Worm (Caenorhabditis elegans) whole organism, young adult: Measurements from ENCODE around the gene Y70C5A.3.

Source experiments
- B0261.1 ChIP-seq: sonication (generic microtip); optimal IDR thresholded peaks from 2 replicates; lab custom pipeline; 2016; ENCODE audit warnings: mild to moderate bottlenecking, missing genetic modification characterization, moderate library complexity, missing compliant biosample characterization
- D2030.7 ChIP-seq: fragments of 200-800 bp; sonication (Bioruptor generic); IDR thresholded peaks from 2 replicates; pipeline ENCODE4 v1.3.6; 2022; ENCODE audit warnings: missing genetic modification reagents, missing genetic modification characterization, missing compliant biosample characterization
- K11D2.4 ChIP-seq: fragments of 200-800 bp; sonication (Bioruptor generic); IDR thresholded peaks from 2 replicates; pipeline ENCODE4 v1.3.6; 2022; ENCODE audit warnings: missing genetic modification reagents, missing genetic modification characterization, missing compliant biosample characterization
- Y67H2A.10 ChIP-seq: fragments of 200-800 bp; sonication (Bioruptor generic); conservative IDR thresholded peaks from 2 replicates; pipeline ENCODE4 v1.3.6; 2022; ENCODE audit warnings: missing genetic modification reagents, missing genetic modification characterization, missing compliant biosample characterization
- Y79H2A.3 ChIP-seq: fragments of 200-800 bp; sonication (Bioruptor generic); conservative IDR thresholded peaks from 2 replicates; pipeline ENCODE4 v1.3.6; 2022; ENCODE audit warnings: missing genetic modification reagents, missing genetic modification characterization, missing compliant biosample characterization
- akir-1 ChIP-seq: fragments of 200-800 bp; sonication (Bioruptor generic); optimal IDR thresholded peaks from 2 replicates; lab custom pipeline; 2018; ENCODE audit warnings: mild to moderate bottlenecking, missing genetic modification characterization, moderate library complexity, missing compliant biosample characterization
- attf-3 ChIP-seq: fragments of 200-800 bp; sonication (Bioruptor generic); conservative IDR thresholded peaks from 2 replicates; pipeline ENCODE4 v1.3.6; 2022; ENCODE audit warnings: missing genetic modification reagents, missing genetic modification characterization, missing compliant biosample characterization
- attf-5 ChIP-seq: fragments of 200-800 bp; sonication (Bioruptor generic); optimal IDR thresholded peaks from 2 replicates; lab custom pipeline; 2018; ENCODE audit warnings: mild to moderate bottlenecking, missing genetic modification characterization, missing compliant biosample characterization
- attf-6 ChIP-seq: fragments of 200-800 bp; sonication (Bioruptor generic); IDR thresholded peaks from 2 replicates; pipeline ENCODE4 v1.3.6; 2022; ENCODE audit warnings: missing genetic modification reagents, missing genetic modification characterization, missing compliant biosample characterization
- cebp-2 ChIP-seq: fragments of 200-800 bp; sonication (Bioruptor generic); IDR thresholded peaks from 2 replicates; pipeline ENCODE4 v1.3.6; 2022; ENCODE audit warnings: missing genetic modification characterization, missing compliant biosample characterization
- ceh-100 ChIP-seq: fragments of 200-800 bp; sonication (Bioruptor generic); IDR thresholded peaks from 2 replicates; pipeline ENCODE4 v1.3.6; 2022; ENCODE audit warnings: missing genetic modification reagents, missing genetic modification characterization, missing compliant biosample characterization
- die-1 ChIP-seq: sonication (generic microtip); optimal IDR thresholded peaks from 2 replicates; lab custom pipeline; 2016; ENCODE audit warnings: missing genotype, mild to moderate bottlenecking, missing genetic modification characterization, missing compliant biosample characterization
- dox-1 ChIP-seq: fragments of 200-800 bp; sonication (Bioruptor generic); IDR thresholded peaks from 2 replicates; pipeline ENCODE4 v1.3.6; 2022; ENCODE audit warnings: missing genetic modification reagents, missing genetic modification characterization, missing compliant biosample characterization
- dpff-1 ChIP-seq: sonication (generic microtip); optimal IDR thresholded peaks from 2 replicates; lab custom pipeline; 2017; ENCODE audit warnings: mild to moderate bottlenecking, missing genetic modification characterization, missing compliant biosample characterization
- dpl-1 ChIP-seq: fragments of 150-350 bp; optimal IDR thresholded peaks from 2 replicates; lab custom pipeline; 2014; ENCODE audit warnings: missing biosample characterization, missing genetic modification reagents, missing genetic modification characterization
- efl-1 ChIP-seq: fragments of 150-350 bp; optimal IDR thresholded peaks from 2 replicates; lab custom pipeline; 2014; ENCODE audit warnings: missing biosample characterization, missing genetic modification reagents, missing genetic modification characterization
- egrh-3 ChIP-seq: fragments of 200-800 bp; sonication (Bioruptor generic); IDR thresholded peaks from 2 replicates; pipeline ENCODE4 v1.3.6; 2022; ENCODE audit warnings: missing genetic modification reagents, missing genetic modification characterization, missing compliant biosample characterization
- him-1 ChIP-seq: sonication (generic microtip); optimal IDR thresholded peaks from 2 replicates; lab custom pipeline; 2016; ENCODE audit warnings: missing genotype, missing genetic modification reagents, missing genetic modification characterization, missing compliant biosample characterization
- hlh-12 ChIP-seq: sonication (generic microtip); optimal IDR thresholded peaks from 2 replicates; lab custom pipeline; 2016; ENCODE audit warnings: missing genetic modification characterization, missing compliant biosample characterization
- hlh-26 ChIP-seq: fragments of 200-800 bp; sonication (Bioruptor generic); conservative IDR thresholded peaks from 2 replicates; pipeline ENCODE4 v1.3.6; 2022; ENCODE audit warnings: missing genetic modification reagents, missing genetic modification characterization, missing compliant biosample characterization
- hmg-1.2 ChIP-seq: fragments of 200-800 bp; sonication (Bioruptor generic); IDR thresholded peaks from 2 replicates; pipeline ENCODE4 v1.3.6; 2022; ENCODE audit warnings: missing genetic modification reagents, missing genetic modification characterization, missing compliant biosample characterization
- hsf-1 ChIP-seq: fragments of 200-800 bp; sonication (Bioruptor generic); IDR thresholded peaks from 2 replicates; pipeline ENCODE4 v1.3.6; 2022; ENCODE audit warnings: missing genetic modification reagents, missing genetic modification characterization, missing compliant biosample characterization
- lag-1 ChIP-seq: fragments of 200-800 bp; sonication (Bioruptor generic); IDR thresholded peaks from 2 replicates; pipeline ENCODE4 v1.3.6; 2022; ENCODE audit warnings: missing genetic modification reagents, missing genetic modification characterization, missing compliant biosample characterization
- let-526 ChIP-seq: fragments of 200-800 bp; sonication (Bioruptor generic); IDR thresholded peaks from 2 replicates; pipeline ENCODE4 v1.3.6; 2022; ENCODE audit warnings: missing genetic modification reagents, missing genetic modification characterization, missing compliant biosample characterization
- lin-26 ChIP-seq: fragments of 200-800 bp; sonication (Bioruptor generic); IDR thresholded peaks from 2 replicates; pipeline ENCODE4 v1.3.6; 2022; ENCODE audit warnings: missing genetic modification reagents, missing genetic modification characterization, missing compliant biosample characterization
- lir-1 ChIP-seq: fragments of 200-800 bp; sonication (Bioruptor generic); conservative IDR thresholded peaks from 2 replicates; pipeline ENCODE4 v1.3.6; 2022; ENCODE audit warnings: missing genetic modification reagents, missing genetic modification characterization, missing compliant biosample characterization
- madf-8 ChIP-seq: fragments of 200-800 bp; sonication (Bioruptor generic); conservative IDR thresholded peaks from 2 replicates; pipeline ENCODE4 v1.3.6; 2022; ENCODE audit warnings: missing genetic modification reagents, missing genetic modification characterization, missing compliant biosample characterization
- mes-4 ChIP-seq: sonication (generic microtip); optimal IDR thresholded peaks from 2 replicates; lab custom pipeline; 2016; ENCODE audit warnings: missing genotype, missing genetic modification characterization, missing compliant biosample characterization
- nfya-2 ChIP-seq: fragments of 200-800 bp; sonication (Bioruptor generic); IDR thresholded peaks from 2 replicates; pipeline ENCODE4 v1.3.6; 2022; ENCODE audit warnings: missing genetic modification reagents, missing genetic modification characterization, missing compliant biosample characterization
- nhr-120 ChIP-seq: fragments of 200-800 bp; sonication (Bioruptor generic); IDR thresholded peaks from 2 replicates; pipeline ENCODE4 v1.3.6; 2022; ENCODE audit warnings: missing genetic modification characterization, missing compliant biosample characterization
- nhr-80 ChIP-seq: sonication (generic microtip); optimal IDR thresholded peaks from 2 replicates; lab custom pipeline; 2016; ENCODE audit warnings: missing genetic modification characterization, missing compliant biosample characterization
- pbrm-1 ChIP-seq: fragments of 200-800 bp; sonication (Bioruptor generic); IDR thresholded peaks from 2 replicates; pipeline ENCODE4 v1.3.6; 2022; ENCODE audit warnings: missing genetic modification reagents, missing genetic modification characterization, missing compliant biosample characterization
- rpc-1 ChIP-seq, 2 experiments: fragments of 150-350 bp in 1 of 2; sonication (generic microtip) in 1 of 2; optimal IDR thresholded peaks; 2 replicates each; lab custom pipeline; 2014 to 2018; ENCODE audit warnings: missing biosample characterization in 1 of 2, missing genetic modification characterization in 1 of 2, missing genetic modification reagents in 1 of 2, missing genotype in 1 of 2
- sea-2 ChIP-seq: fragments of 200-800 bp; sonication (Bioruptor generic); IDR thresholded peaks from 2 replicates; pipeline ENCODE4 v1.3.6; 2022; ENCODE audit warnings: missing genetic modification characterization, missing compliant biosample characterization
- snpc-1.3 ChIP-seq: sonication (generic microtip); optimal IDR thresholded peaks from 2 replicates; lab custom pipeline; 2017; ENCODE audit warnings: missing genetic modification characterization, mild to moderate bottlenecking, missing compliant biosample characterization, antibody characterized with exemption, moderate library complexity, missing genotype, missing genetic modification reagents; ENCODE audit not compliant: insufficient read depth
- snpc-4 ChIP-seq, 5 experiments: fragments of 150-350 bp in 1 of 5; sonication (generic microtip) in 4 of 5; optimal IDR thresholded peaks; 2 replicates each; lab custom pipeline; 2014 to 2018; ENCODE audit warnings: missing genetic modification characterization in 5 of 5, missing biosample characterization in 3 of 5, antibody characterized with exemption in 2 of 5, mild to moderate bottlenecking in 2 of 5, missing compliant biosample characterization in 2 of 5, missing genotype in 2 of 5, moderate library complexity in 2 of 5, missing genetic modification reagents in 1 of 5
- sptf-2 ChIP-seq: fragments of 200-800 bp; sonication (Bioruptor generic); optimal IDR thresholded peaks from 2 replicates; lab custom pipeline; 2018; ENCODE audit warnings: mild to moderate bottlenecking, missing genetic modification characterization, missing compliant biosample characterization
- tlf-1 ChIP-seq: fragments of 200-800 bp; sonication (Bioruptor generic); optimal IDR thresholded peaks from 2 replicates; lab custom pipeline; 2018; ENCODE audit warnings: mild to moderate bottlenecking, missing genetic modification characterization, missing compliant biosample characterization
- zfh-2 ChIP-seq: fragments of 200-800 bp; sonication (Bioruptor generic); conservative IDR thresholded peaks from 2 replicates; pipeline ENCODE4 v1.3.6; 2022; ENCODE audit warnings: missing genetic modification reagents, missing genetic modification characterization, missing compliant biosample characterization
- zim-3 ChIP-seq: sonication (generic microtip); optimal IDR thresholded peaks from 2 replicates; lab custom pipeline; 2017; ENCODE audit warnings: mild to moderate bottlenecking, missing genetic modification characterization, moderate library complexity, missing compliant biosample characterization
- ztf-22 ChIP-seq: fragments of 200-800 bp; sonication (Bioruptor generic); optimal IDR thresholded peaks from 2 replicates; lab custom pipeline; 2018; ENCODE audit warnings: mild to moderate bottlenecking, missing genetic modification characterization, moderate library complexity, missing compliant biosample characterization
- ztf-26 ChIP-seq: sonication (generic microtip); optimal IDR thresholded peaks from 2 replicates; lab custom pipeline; 2017; ENCODE audit warnings: missing genetic modification characterization, missing compliant biosample characterization
- ztf-28 ChIP-seq: fragments of 200-800 bp; sonication (Bioruptor generic); IDR thresholded peaks from 2 replicates; pipeline ENCODE4 v1.3.6; 2022; ENCODE audit warnings: missing genetic modification reagents, missing genetic modification characterization, missing compliant biosample characterization

Gene Y70C5A.3

DNA sequence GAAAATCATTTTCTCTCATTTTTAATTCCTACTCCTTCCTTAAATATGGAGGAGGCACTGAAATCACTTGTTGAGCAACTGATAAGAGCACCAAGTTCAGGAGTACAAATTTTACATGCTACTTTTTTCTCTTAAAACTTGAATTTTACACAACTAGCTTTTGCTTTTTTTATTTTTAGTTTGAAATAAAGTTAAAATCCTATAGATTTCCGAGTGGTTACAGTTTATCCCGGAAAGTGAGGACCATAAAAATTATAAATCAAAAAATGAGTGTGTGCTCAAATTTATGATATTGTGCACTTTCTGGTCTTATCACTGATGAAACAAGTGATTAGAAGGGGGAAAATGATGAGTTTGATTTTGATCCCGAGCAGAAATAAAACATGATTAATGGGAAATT is 7.2 kb upstream of the Y70C5A.3 start, which contains the start of gene oac-53:
Gene oac-53, minus strand, starts transcription at position 9 of the 400 bp plus-strand sequence.
- TF ChIP-seq ztf-22 (GFP tag; lab: Kevin White, UChicago), result no peak
- TF ChIP-seq K11D2.4 (GFP tag; lab: Robert Waterston, UW), result no peak
- peak; percentile 59 for TF ChIP-seq nhr-80

DNA sequence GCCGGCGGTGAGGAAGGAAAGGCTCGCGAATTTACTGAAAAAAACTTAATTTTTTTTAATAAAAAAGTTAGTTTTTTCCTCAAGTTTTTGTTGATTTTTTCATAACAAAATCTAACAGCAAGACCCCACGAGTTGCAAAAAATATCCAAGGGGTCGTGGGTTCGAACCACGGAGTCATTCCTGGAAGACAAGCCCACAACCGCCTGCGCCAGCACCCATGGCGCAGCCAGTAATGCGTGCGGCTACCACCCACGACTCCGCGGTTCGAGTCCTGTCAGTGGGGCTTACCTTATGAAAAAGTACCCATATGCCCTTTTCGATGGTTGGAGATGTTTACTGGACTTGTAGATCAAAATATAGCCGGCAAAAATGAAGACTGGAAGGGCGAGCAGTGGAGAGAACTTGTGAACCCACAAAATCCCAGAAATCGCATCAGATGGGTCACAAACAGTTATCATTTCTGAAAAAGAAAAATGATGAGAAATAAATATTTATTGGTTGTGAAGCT is 2.1 kb upstream of the Y70C5A.3 start, which contains the start of gene Y70C5A.2:
Gene Y70C5A.2, minus strand, starts transcription at position 458 of the 508 bp plus-strand sequence.
- TF ChIP-seq nhr-120 (GFP tag; lab: Robert Waterston, UW) (no peak), hlh-26 (GFP tag; lab: Robert Waterston, UW) (no peak), tlf-1 (GFP tag; lab: Kevin White, UChicago) (no peak), attf-5 (no peak), hsf-1 (GFP tag; lab: Robert Waterston, UW) (no peak), rpc-1 (optimal IDR thresholded peaks at IDR 0.05; lab: Kevin White, UChicago) (no peak), rpc-1 (tag; optimal IDR thresholded peaks at IDR 0.05; lab: Kevin White, UChicago) (peak; percentile 21), dox-1 (GFP tag; lab: Robert Waterston, UW) (peak; percentile 10; the same call in 1 of the 2 replicates), madf-8 (GFP tag; lab: Robert Waterston, UW) (no peak), him-1 (no peak), nfya-2 (GFP tag; lab: Robert Waterston, UW) (no peak), pbrm-1 (peak; percentile 80), D2030.7 (GFP tag; lab: Robert Waterston, UW) (peak; percentile 35; the same call in 1 of the 2 replicates), dpff-1 (no peak), egrh-3 (GFP tag; lab: Robert Waterston, UW) (no peak), Y67H2A.10 (GFP tag; lab: Robert Waterston, UW) (no peak), Y79H2A.3 (no peak), ztf-26 (tag; lab: Kevin White, UChicago) (no peak), attf-6 (0 out of 2 replicates have a peak, but pooled peaks have one; percentile 51), let-526 (no peak), sptf-2 (GFP tag; lab: Kevin White, UChicago) (no peak), zfh-2 (GFP tag; lab: Robert Waterston, UW) (peak; percentile 52), snpc-1.3 (tag; lab: Kevin White, UChicago) (no peak), ztf-28 (GFP tag; lab: Robert Waterston, UW) (no peak)

DNA sequence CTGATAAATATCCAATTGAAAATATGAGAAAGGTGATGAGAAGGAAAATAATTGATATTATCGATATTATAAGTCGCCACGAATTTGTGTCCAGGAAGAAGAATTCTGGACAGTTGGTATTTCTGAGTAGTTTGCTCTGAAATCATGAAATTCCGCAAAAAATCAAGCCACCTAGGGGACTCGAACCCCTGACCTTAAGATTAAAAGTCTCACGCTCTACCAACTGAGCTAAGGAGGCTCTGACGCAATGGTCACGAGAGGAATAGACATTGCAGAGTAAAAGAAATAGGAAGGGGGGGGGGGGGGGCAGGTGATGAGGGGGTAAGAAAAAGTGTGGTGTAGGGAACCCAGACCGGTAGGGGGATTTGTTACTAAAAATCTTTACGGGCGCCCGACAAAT is 1.2 kb upstream of the Y70C5A.3 start:
- TF ChIP-seq nfya-2 (GFP tag; lab: Robert Waterston, UW), result no peak
- TF ChIP-seq dox-1 (GFP tag; lab: Robert Waterston, UW), result peak; percentile 60; the same call in 1 of the 2 replicates
- no peak for TF ChIP-seq lir-1
- 0 out of 2 replicates have a peak, but pooled peaks have one; percentile 43 for TF ChIP-seq lag-1 (GFP tag; lab: Robert Waterston, UW)
- TF ChIP-seq die-1 (tag; lab: Kevin White, UChicago), result peak; percentile 33
- TF ChIP-seq zim-3 (tag; lab: Kevin White, UChicago), result no peak
- 0 out of 2 replicates have a peak, but pooled peaks have one; percentile 30 for TF ChIP-seq D2030.7 (GFP tag; lab: Robert Waterston, UW)
- peak; percentile 82 for TF ChIP-seq B0261.1 (tag; lab: Kevin White, UChicago)
- TF ChIP-seq hmg-1.2 (GFP tag; lab: Robert Waterston, UW), result peak; percentile 28; the same call in 1 of the 2 replicates
- peak; percentile 29 for TF ChIP-seq attf-5
- no peak for TF ChIP-seq ceh-100 (GFP tag; lab: Robert Waterston, UW)
- peak; percentile 83 for TF ChIP-seq him-1
- TF ChIP-seq sea-2 (GFP tag; lab: Robert Waterston, UW), result no peak
- TF ChIP-seq Y79H2A.3, result no peak
- peak; percentile 69; the same call in 1 of the 2 replicates for TF ChIP-seq lin-26 (GFP tag; lab: Robert Waterston, UW)
- TF ChIP-seq akir-1 (GFP tag; lab: Kevin White, UChicago), result no peak
- peak; percentile 79 for TF ChIP-seq attf-6
- 0 out of 2 replicates have a peak, but pooled peaks have one; percentile 28 for TF ChIP-seq cebp-2 (GFP tag; lab: Robert Waterston, UW)
- TF ChIP-seq madf-8 (GFP tag; lab: Robert Waterston, UW), result no peak
- TF ChIP-seq attf-3 (GFP tag; lab: Robert Waterston, UW), result no peak
- TF ChIP-seq sptf-2 (GFP tag; lab: Kevin White, UChicago), result no peak
- no peak for TF ChIP-seq hlh-12 (tag; lab: Kevin White, UChicago)
- no peak for TF ChIP-seq dpl-1 (GFP tag; lab: Kevin White, UChicago)
- no peak for TF ChIP-seq snpc-4 (GFP tag; optimal IDR thresholded peaks at IDR 0.05; lab: Kevin White, UChicago)
- TF ChIP-seq snpc-4 (tag; optimal IDR thresholded peaks at IDR 0.05; lab: Kevin White, UChicago), result peak in 2 of 4 experiments; percentile 1 to 58
- no peak for TF ChIP-seq efl-1 (GFP tag; lab: Kevin White, UChicago)
- no peak for TF ChIP-seq mes-4 (tag; lab: Kevin White, UChicago)
- peak; percentile 61 for TF ChIP-seq rpc-1 (optimal IDR thresholded peaks at IDR 0.05; lab: Kevin White, UChicago)
- TF ChIP-seq rpc-1 (tag; optimal IDR thresholded peaks at IDR 0.05; lab: Kevin White, UChicago), result peak; percentile 76
